Worm (Caenorhabditis elegans): ENCODE data around the gene fmo-3.

DNA sequence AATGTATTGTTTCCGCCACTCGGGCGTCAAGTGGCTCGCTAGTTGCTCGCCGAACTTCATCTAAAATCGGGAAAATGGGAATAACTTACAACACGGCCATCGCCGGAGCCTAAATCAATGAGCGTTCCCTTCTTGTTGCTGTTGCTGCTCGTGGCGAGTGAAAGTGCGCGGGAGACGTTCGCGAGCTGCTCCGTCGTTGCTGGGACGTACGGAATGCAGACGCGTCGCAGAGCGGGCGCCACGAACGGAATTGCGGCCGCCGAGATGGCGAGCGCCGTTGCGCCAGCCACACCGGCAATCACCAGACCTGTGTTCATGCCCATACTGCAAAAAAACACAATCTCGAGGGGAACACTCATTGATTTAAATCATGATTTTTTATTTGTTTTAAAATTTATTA lies 12.0 kb downstream of the fmo-3 start:
- TF ChIP-seq dve-1 (tag; optimal IDR thresholded peaks at IDR 0.05) (no peak), ceh-6 (GFP tag; optimal IDR thresholded peaks at IDR 0.05) (no peak), ceh-30 (tag; optimal IDR thresholded peaks at IDR 0.05) (no peak)
